Worm (Caenorhabditis elegans) whole organism, L3 larva: ENCODE data around the gene F54D10.5.

Experiments
- R02D3.7 ChIP-seq: fragments of 150-350 bp; optimal IDR thresholded peaks from 2 replicates; lab custom pipeline; 2014; ENCODE audit warnings: missing biosample characterization, missing genetic modification characterization
- ZK546.5 ChIP-seq: sonication (generic microtip); optimal IDR thresholded peaks from 2 replicates; lab custom pipeline; 2017; ENCODE audit warnings: missing biosample characterization, missing genetic modification characterization
- aly-2 ChIP-seq: fragments of 150-350 bp; optimal IDR thresholded peaks from 2 replicates; lab custom pipeline; 2014; ENCODE audit warnings: missing biosample characterization, missing genetic modification characterization
- ama-1 ChIP-seq: fragments of 150-350 bp; optimal IDR thresholded peaks from 2 replicates; lab custom pipeline; 2018
- ceh-16 ChIP-seq: sonication (generic microtip); optimal IDR thresholded peaks from 2 replicates; lab custom pipeline; 2017; ENCODE audit warnings: missing biosample characterization, missing genetic modification characterization
- ceh-28 ChIP-seq: fragments of 150-350 bp; optimal IDR thresholded peaks from 2 replicates; lab custom pipeline; 2014; ENCODE audit warnings: missing biosample characterization, missing genetic modification reagents, missing genetic modification characterization
- ceh-82 ChIP-seq: fragments of 150-350 bp; optimal IDR thresholded peaks from 2 replicates; lab custom pipeline; 2014; ENCODE audit warnings: missing biosample characterization, missing genetic modification characterization
- ceh-9 ChIP-seq: sonication (generic microtip); optimal IDR thresholded peaks from 2 replicates; lab custom pipeline; 2018; ENCODE audit warnings: missing biosample characterization, missing genetic modification characterization
- daf-12 ChIP-seq: fragments of 150-350 bp; optimal IDR thresholded peaks from 2 replicates; lab custom pipeline; 2014; ENCODE audit warnings: missing biosample characterization, missing genetic modification reagents, missing genetic modification characterization
- egl-27 ChIP-seq: sonication (generic microtip); optimal IDR thresholded peaks from 4 replicates; lab custom pipeline; 2017; ENCODE audit warnings: missing biosample characterization, missing genetic modification reagents, missing genetic modification characterization
- elt-2 ChIP-seq: sonication (generic microtip); optimal IDR thresholded peaks from 2 replicates; lab custom pipeline; 2016; ENCODE audit warnings: missing genetic modification reagents, mild to moderate bottlenecking, missing genetic modification characterization, missing compliant biosample characterization
- elt-3 ChIP-seq, 3 experiments: fragments of 150-350 bp in 1 of 3; sonication (generic microtip) in 2 of 3; optimal IDR thresholded peaks; 2 replicates in 2 of 3; 4 replicates in 1 of 3; lab custom pipeline; 2014 to 2017; ENCODE audit warnings: missing biosample characterization in 3 of 3, missing genetic modification characterization in 3 of 3
- fkh-2 ChIP-seq: fragments of 150-350 bp; optimal IDR thresholded peaks from 2 replicates; lab custom pipeline; 2014; ENCODE audit warnings: missing biosample characterization, missing genetic modification reagents, missing genetic modification characterization
- fos-1 ChIP-seq: fragments of 150-350 bp; optimal IDR thresholded peaks from 2 replicates; lab custom pipeline; 2014; ENCODE audit warnings: missing biosample characterization, missing genetic modification characterization
- jun-1 ChIP-seq: fragments of 150-350 bp; optimal IDR thresholded peaks from 2 replicates; lab custom pipeline; 2014; ENCODE audit warnings: missing biosample characterization, missing genetic modification reagents, missing genetic modification characterization
- lin-15B ChIP-seq: fragments of 150-350 bp; optimal IDR thresholded peaks from 2 replicates; lab custom pipeline; 2014; ENCODE audit warnings: missing biosample characterization, missing genetic modification characterization
- mml-1 ChIP-seq: fragments of 150-350 bp; sonication (generic microtip); optimal IDR thresholded peaks from 3 replicates; lab custom pipeline; 2014; ENCODE audit warnings: missing biosample characterization, missing genetic modification characterization
- nfya-1 ChIP-seq: sonication (generic microtip); optimal IDR thresholded peaks from 2 replicates; lab custom pipeline; 2017; ENCODE audit warnings: missing genetic modification characterization, mild to moderate bottlenecking, missing compliant biosample characterization, antibody characterized with exemption, moderate library complexity; ENCODE audit not compliant: insufficient read depth
- nhr-23 ChIP-seq: fragments of 150-350 bp; optimal IDR thresholded peaks from 2 replicates; lab custom pipeline; 2014; ENCODE audit warnings: missing biosample characterization, missing genetic modification reagents, missing genetic modification characterization
- nhr-237 ChIP-seq: fragments of 150-350 bp; optimal IDR thresholded peaks from 2 replicates; lab custom pipeline; 2014; ENCODE audit warnings: missing biosample characterization, missing genetic modification characterization
- nhr-25 ChIP-seq: sonication (generic microtip); optimal IDR thresholded peaks from 2 replicates; lab custom pipeline; 2017; ENCODE audit warnings: missing biosample characterization, missing genetic modification characterization
- nhr-28 ChIP-seq: fragments of 150-350 bp; optimal IDR thresholded peaks from 2 replicates; lab custom pipeline; 2014; ENCODE audit warnings: missing biosample characterization, missing genetic modification characterization
- nhr-43 ChIP-seq: sonication (generic microtip); optimal IDR thresholded peaks from 2 replicates; lab custom pipeline; 2016; ENCODE audit warnings: mild to moderate bottlenecking, missing genetic modification characterization, missing compliant biosample characterization; ENCODE audit not compliant: poor library complexity, severe bottlenecking
- nhr-76 ChIP-seq: fragments of 150-350 bp; sonication (generic microtip); optimal IDR thresholded peaks from 5 replicates; lab custom pipeline; 2014; ENCODE audit warnings: missing biosample characterization, missing genetic modification characterization
- pha-4 ChIP-seq: fragments of 150-350 bp; optimal IDR thresholded peaks from 2 replicates; lab custom pipeline; 2014; ENCODE audit warnings: missing biosample characterization, missing genetic modification reagents, missing genetic modification characterization
- pqm-1 ChIP-seq: fragments of 150-350 bp; optimal IDR thresholded peaks from 2 replicates; lab custom pipeline; 2017; ENCODE audit warnings: missing biosample characterization, missing genetic modification characterization, inconsistent platforms
- sea-2 ChIP-seq: fragments of 150-350 bp; sonication (generic microtip); optimal IDR thresholded peaks from 4 replicates; lab custom pipeline; 2014; ENCODE audit warnings: missing biosample characterization, missing genetic modification reagents, missing genetic modification characterization
- skn-1 ChIP-seq: fragments of 150-350 bp; optimal IDR thresholded peaks from 2 replicates; lab custom pipeline; 2014; ENCODE audit warnings: missing biosample characterization, missing genetic modification characterization
- tbx-2 ChIP-seq: sonication (generic microtip); optimal IDR thresholded peaks from 2 replicates; lab custom pipeline; 2016; ENCODE audit warnings: mild to moderate bottlenecking, missing genetic modification characterization, missing compliant biosample characterization
- unc-39 ChIP-seq: sonication (generic microtip); optimal IDR thresholded peaks from 4 replicates; lab custom pipeline; 2017; ENCODE audit warnings: missing biosample characterization, missing genetic modification characterization
- unc-62 ChIP-seq: fragments of 150-350 bp; sonication (generic microtip); optimal IDR thresholded peaks from 4 replicates; lab custom pipeline; 2014; ENCODE audit warnings: missing biosample characterization, missing genetic modification reagents, missing genetic modification characterization
- ztf-4 ChIP-seq: fragments of 150-350 bp; optimal IDR thresholded peaks from 2 replicates; lab custom pipeline; 2014; ENCODE audit warnings: missing biosample characterization, missing genetic modification characterization

Gene F54D10.5

ce11 chrII:3808643-3809042, 666 bp upstream of the F54D10.5 start:
- TF ChIP-seq unc-62 = no peak
- TF ChIP-seq nhr-25 (tag; lab: Kevin White, UChicago) = no peak
- TF ChIP-seq ceh-28 (tag; lab: Kevin White, UChicago) = no peak
- no peak for TF ChIP-seq skn-1 (tag; lab: Kevin White, UChicago)
- TF ChIP-seq nhr-28 = no peak

- TF ChIP-seq ZK546.5 (no peak), sea-2 (GFP tag; lab: Kevin White, UChicago) (no peak), unc-62 (no peak), nhr-25 (tag; lab: Kevin White, UChicago) (no peak), fos-1 (tag; lab: Kevin White, UChicago) (no peak), nhr-23 (tag; lab: Kevin White, UChicago) (no peak), pqm-1 (no peak), ceh-9 (tag; lab: Kevin White, UChicago) (no peak)
Measured at ce11 chrII:3806964-3807363, 1.0 kb downstream of the F54D10.5 start, which contains the start of gene F54D10.4. Gene F54D10.4, minus strand, starts transcription at chrII:3807064.

- TF ChIP-seq tbx-2 (tag; lab: Kevin White, UChicago) (no peak), ama-1 (lab: Kevin White, UChicago) (no peak), ztf-4 (tag; lab: Kevin White, UChicago) (no peak), elt-3 (tag; optimal IDR thresholded peaks at IDR 0.05; lab: Kevin White, UChicago) (no peak)
Measured at ce11 chrII:3805518-3805917, 2.5 kb downstream of the F54D10.5 start.

- TF ChIP-seq egl-27 (tag; lab: Kevin White, UChicago) (no peak), ZK546.5 (no peak), nhr-43 (no peak), sea-2 (GFP tag; lab: Kevin White, UChicago) (no peak), nfya-1 (tag; lab: Kevin White, UChicago) (no peak), pha-4 (tag; lab: Kevin White, UChicago) (no peak), ceh-16 (tag; lab: Kevin White, UChicago) (no peak), mml-1 (tag; lab: Kevin White, UChicago) (no peak), nhr-237 (no peak), unc-62 (no peak), daf-12 (tag; lab: Kevin White, UChicago) (no peak)
Measured at ce11 chrII:3803219-3803618, 4.8 kb downstream of the F54D10.5 start, which contains the start of gene ins-32. Gene ins-32, minus strand, starts transcription at chrII:3803319.

ce11 chrII:3795323-3795722, 12.7 kb downstream of the F54D10.5 start, which contains the start of gene Y8A9A.2:
Gene Y8A9A.2, plus strand, starts transcription at chrII:3795623.
- TF ChIP-seq unc-39 (tag; lab: Kevin White, UChicago) (no peak), skn-1 (tag; lab: Kevin White, UChicago) (no peak), nhr-23 (tag; lab: Kevin White, UChicago) (no peak), egl-27 (tag; lab: Kevin White, UChicago) (no peak)

ce11 chrII:3793336-3793735, 14.6 kb downstream of the F54D10.5 start, which contains the start of gene fbxb-99:
Gene fbxb-99, minus strand, starts transcription at chrII:3793436.
- TF ChIP-seq fkh-2 (tag; lab: Kevin White, UChicago) (no peak), unc-39 (tag; lab: Kevin White, UChicago) (no peak), ceh-82 (tag; lab: Kevin White, UChicago) (no peak), ceh-16 (tag; lab: Kevin White, UChicago) (no peak)

- no peak for TF ChIP-seq jun-1 (tag; lab: Kevin White, UChicago)
- TF ChIP-seq pqm-1 = peak; percentile 7
- no peak for TF ChIP-seq aly-2
- TF ChIP-seq lin-15B (tag; lab: Kevin White, UChicago) = no peak
- no peak for TF ChIP-seq nhr-43
- no peak for TF ChIP-seq nhr-76 (tag; lab: Kevin White, UChicago)
- TF ChIP-seq R02D3.7 (tag; lab: Kevin White, UChicago) = no peak
- TF ChIP-seq sea-2 (GFP tag; lab: Kevin White, UChicago) = no peak
- TF ChIP-seq elt-2 = peak; percentile 58
- TF ChIP-seq tbx-2 (tag; lab: Kevin White, UChicago) = no peak
Measured at ce11 chrII:3788356-3788962, 19.5 kb downstream of the F54D10.5 start.
